Fruit fly (Drosophila melanogaster) whole organism, embryonic: ENCODE results near the gene Abl.

Experiments used
- Asciz ChIP-seq: fragments of 200-800 bp; sonication (Bioruptor generic); optimal IDR thresholded peaks from 2 replicates; lab custom pipeline; 2017; ENCODE audit warnings: missing biosample characterization, mild to moderate bottlenecking, missing genetic modification characterization, missing genetic modification reagents
- CG10979 ChIP-seq: fragments of 200-800 bp; sonication (Bioruptor generic); optimal IDR thresholded peaks from 2 replicates; lab custom pipeline; 2018; ENCODE audit warnings: missing biosample characterization, mild to moderate bottlenecking, missing genetic modification characterization, moderate library complexity
- CG11723 ChIP-seq: fragments of 200-800 bp; sonication (Bioruptor generic); optimal IDR thresholded peaks from 2 replicates; lab custom pipeline; 2017; ENCODE audit warnings: missing biosample characterization, mild to moderate bottlenecking, missing genetic modification characterization
- CG12299 ChIP-seq: fragments of 200-800 bp; sonication (Bioruptor generic); optimal IDR thresholded peaks from 2 replicates; lab custom pipeline; 2018; ENCODE audit warnings: missing biosample characterization, mild to moderate bottlenecking, missing genetic modification characterization
- CG13775 ChIP-seq: fragments of 200-800 bp; sonication (Bioruptor generic); optimal IDR thresholded peaks from 3 replicates; lab custom pipeline; 2017; ENCODE audit warnings: missing biosample characterization, mild to moderate bottlenecking, missing genetic modification characterization
- CG14667 ChIP-seq: fragments of 200-800 bp; sonication (Bioruptor generic); IDR thresholded peaks from 2 replicates; pipeline ENCODE4 v1.3.6; 2022; ENCODE audit warnings: missing biosample characterization, missing genetic modification characterization
- CG14860 ChIP-seq: fragments of 200-800 bp; sonication (Bioruptor generic); IDR thresholded peaks from 3 replicates; pipeline ENCODE4 v1.3.6; 2022; ENCODE audit warnings: missing biosample characterization, missing genetic modification characterization; ENCODE audit not compliant: partially characterized antibody
- CG15514 ChIP-seq: fragments of 200-800 bp; sonication (Bioruptor generic); optimal IDR thresholded peaks from 3 replicates; lab custom pipeline; 2017; ENCODE audit warnings: missing biosample characterization, missing genetic modification characterization, mild to moderate bottlenecking, moderate library complexity, missing genetic modification reagents
- CG2202 ChIP-seq: fragments of 200-800 bp; sonication (Bioruptor generic); optimal IDR thresholded peaks from 2 replicates; lab custom pipeline; 2018; ENCODE audit warnings: missing biosample characterization, mild to moderate bottlenecking, missing genetic modification characterization
- CG31388 ChIP-seq: fragments of 200-800 bp; sonication (Bioruptor generic); optimal IDR thresholded peaks from 2 replicates; lab custom pipeline; 2016; ENCODE audit warnings: missing biosample characterization, missing genetic modification characterization
- CG3163 ChIP-seq: fragments of 200-800 bp; sonication (Bioruptor generic); optimal IDR thresholded peaks from 3 replicates; lab custom pipeline; 2016; ENCODE audit warnings: missing biosample characterization, missing genetic modification characterization
- CG34224 ChIP-seq: fragments of 200-800 bp; sonication (Bioruptor generic); IDR thresholded peaks from 3 replicates; pipeline ENCODE4 v1.3.6; 2022; ENCODE audit warnings: missing biosample characterization, missing genetic modification characterization; ENCODE audit not compliant: partially characterized antibody
- CG42726 ChIP-seq: fragments of 200-800 bp; sonication (Bioruptor generic); IDR thresholded peaks from 2 replicates; pipeline ENCODE4 v1.3.6; 2022; ENCODE audit warnings: missing biosample characterization, missing genetic modification characterization; ENCODE audit not compliant: partially characterized antibody
- CG4282 ChIP-seq: fragments of 200-800 bp; sonication (Bioruptor generic); optimal IDR thresholded peaks from 2 replicates; lab custom pipeline; 2016; ENCODE audit warnings: missing biosample characterization, missing genetic modification characterization
- CG9609 ChIP-seq: fragments of 200-800 bp; sonication (Bioruptor generic); optimal IDR thresholded peaks from 3 replicates; lab custom pipeline; 2016; ENCODE audit warnings: missing biosample characterization, missing genetic modification characterization
- D19B ChIP-seq: fragments of 200-800 bp; sonication (Bioruptor generic); optimal IDR thresholded peaks from 2 replicates; lab custom pipeline; 2017; ENCODE audit warnings: missing biosample characterization, mild to moderate bottlenecking, missing genetic modification characterization
- Dad ChIP-seq: fragments of 200-800 bp; sonication (Bioruptor generic); optimal IDR thresholded peaks from 3 replicates; lab custom pipeline; 2016; ENCODE audit warnings: missing biosample characterization, missing genetic modification characterization
- Drgx ChIP-seq: fragments of 200-800 bp; sonication (Bioruptor generic); IDR thresholded peaks from 2 replicates; pipeline ENCODE4 v1.3.6; 2022; ENCODE audit warnings: missing biosample characterization, missing genetic modification characterization
- HLH4C ChIP-seq: fragments of 200-800 bp; sonication (Bioruptor generic); IDR thresholded peaks from 3 replicates; pipeline ENCODE4 v1.3.6; 2022; ENCODE audit warnings: missing biosample characterization, missing genetic modification characterization; ENCODE audit not compliant: partially characterized antibody
- HLH54F ChIP-seq: fragments of 200-800 bp; sonication (Bioruptor generic); optimal IDR thresholded peaks from 3 replicates; lab custom pipeline; 2016; ENCODE audit warnings: missing biosample characterization, missing genetic modification characterization
- HLHmδ ChIP-seq: fragments of 200-800 bp; sonication (Bioruptor generic); optimal IDR thresholded peaks from 2 replicates; lab custom pipeline; 2018; ENCODE audit warnings: missing biosample characterization, mild to moderate bottlenecking, missing genetic modification characterization, moderate library complexity
- Hmx ChIP-seq: fragments of 200-800 bp; sonication (Bioruptor generic); optimal IDR thresholded peaks from 2 replicates; lab custom pipeline; 2016; ENCODE audit warnings: missing biosample characterization, missing genetic modification characterization
- Meics ChIP-seq: fragments of 200-800 bp; sonication (Bioruptor generic); optimal IDR thresholded peaks from 2 replicates; lab custom pipeline; 2017; ENCODE audit warnings: missing biosample characterization, mild to moderate bottlenecking, missing genetic modification characterization
- Oaz ChIP-seq: fragments of 200-800 bp; sonication (Bioruptor generic); IDR thresholded peaks from 2 replicates; pipeline ENCODE4 v1.3.6; 2022; ENCODE audit warnings: missing biosample characterization, missing genetic modification characterization
- Oli ChIP-seq: fragments of 200-800 bp; sonication (Bioruptor generic); optimal IDR thresholded peaks from 2 replicates; lab custom pipeline; 2018; ENCODE audit warnings: missing biosample characterization, mild to moderate bottlenecking, missing genetic modification characterization, moderate library complexity
- Optix ChIP-seq: fragments of 200-800 bp; sonication (Bioruptor generic); IDR thresholded peaks from 3 replicates; pipeline ENCODE4 v1.3.6; 2022; ENCODE audit warnings: missing biosample characterization, missing genetic modification characterization
- Sox102F ChIP-seq: fragments of 200-800 bp; sonication (Bioruptor generic); optimal IDR thresholded peaks from 2 replicates; lab custom pipeline; 2018; ENCODE audit warnings: missing biosample characterization, mild to moderate bottlenecking, missing genetic modification characterization, moderate library complexity
- Xrp1 ChIP-seq: fragments of 200-800 bp; sonication (Bioruptor generic); IDR thresholded peaks from 2 replicates; pipeline ENCODE4 v1.3.6; 2022; ENCODE audit warnings: missing biosample characterization, missing genetic modification characterization
- bab2 ChIP-seq: fragments of 200-800 bp; sonication (Bioruptor generic); optimal IDR thresholded peaks from 2 replicates; lab custom pipeline; 2016; ENCODE audit warnings: missing biosample characterization, missing genetic modification characterization
- bbx ChIP-seq: fragments of 200-800 bp; sonication (Bioruptor generic); IDR thresholded peaks from 2 replicates; pipeline ENCODE4 v1.3.6; 2022; ENCODE audit warnings: missing biosample characterization, missing genetic modification characterization; ENCODE audit not compliant: partially characterized antibody
- bsh ChIP-seq, 2 experiments: fragments of 200-800 bp; sonication (Bioruptor generic); optimal IDR thresholded peaks; 2 replicates each; lab custom pipeline; 2017 to 2018; ENCODE audit warnings: mild to moderate bottlenecking in 2 of 2, missing biosample characterization in 2 of 2, missing genetic modification characterization in 2 of 2, moderate library complexity in 1 of 2
- dmrt99B ChIP-seq: fragments of 200-800 bp; sonication (Bioruptor generic); optimal IDR thresholded peaks from 2 replicates; lab custom pipeline; 2018; ENCODE audit warnings: missing biosample characterization, mild to moderate bottlenecking, missing genetic modification characterization, moderate library complexity
- dpn ChIP-seq, 2 experiments: fragments of 200-800 bp; sonication (Bioruptor generic); optimal IDR thresholded peaks; 3 replicates each; lab custom pipeline; 2016; ENCODE audit warnings: missing biosample characterization in 2 of 2, missing genetic modification characterization in 2 of 2
- eve ChIP-seq, 2 experiments: fragments of >200 bp; optimal IDR thresholded peaks; 2 replicates each; lab custom pipeline; 2017; ENCODE audit warnings: missing biosample characterization in 2 of 2, missing genetic modification characterization in 2 of 2
- fd3F ChIP-seq: fragments of 200-800 bp; sonication (Bioruptor generic); optimal IDR thresholded peaks from 2 replicates; lab custom pipeline; 2018; ENCODE audit warnings: missing biosample characterization, mild to moderate bottlenecking, missing genetic modification characterization, moderate library complexity
- gem ChIP-seq: fragments of 200-800 bp; sonication (Bioruptor generic); optimal IDR thresholded peaks from 2 replicates; lab custom pipeline; 2019; ENCODE audit warnings: missing biosample characterization, mild to moderate bottlenecking, missing genetic modification characterization, moderate library complexity
- grn ChIP-seq: fragments of 200-800 bp; sonication (Bioruptor generic); optimal IDR thresholded peaks from 3 replicates; lab custom pipeline; 2017; ENCODE audit warnings: missing biosample characterization, missing genetic modification characterization
- jigr1 ChIP-seq: fragments of 200-800 bp; sonication (Bioruptor generic); IDR thresholded peaks from 3 replicates; pipeline ENCODE4 v1.3.6; 2022; ENCODE audit warnings: missing biosample characterization, missing genetic modification characterization
- ken ChIP-seq: fragments of 200-800 bp; sonication (Bioruptor generic); IDR thresholded peaks from 3 replicates; pipeline ENCODE4 v1.3.6; 2022; ENCODE audit warnings: missing biosample characterization, missing genetic modification characterization
- mam ChIP-seq: fragments of 200-800 bp; sonication (Bioruptor generic); optimal IDR thresholded peaks from 3 replicates; lab custom pipeline; 2016; ENCODE audit warnings: missing biosample characterization, missing genetic modification characterization
- phol ChIP-seq: fragments of 200-800 bp; sonication (Bioruptor generic); optimal IDR thresholded peaks from 3 replicates; lab custom pipeline; 2018; ENCODE audit warnings: missing biosample characterization, mild to moderate bottlenecking, missing genetic modification characterization, moderate library complexity
- pita ChIP-seq: fragments of 200-800 bp; sonication (Bioruptor generic); optimal IDR thresholded peaks from 2 replicates; lab custom pipeline; 2017; ENCODE audit warnings: missing biosample characterization, mild to moderate bottlenecking, missing genetic modification characterization
- pum ChIP-seq: fragments of 200-800 bp; sonication (Bioruptor generic); optimal IDR thresholded peaks from 2 replicates; lab custom pipeline; 2016; ENCODE audit warnings: missing biosample characterization, missing genetic modification characterization
- row ChIP-seq: fragments of 200-800 bp; sonication (Bioruptor generic); IDR thresholded peaks from 3 replicates; pipeline ENCODE4 v1.3.6; 2022; ENCODE audit warnings: missing biosample characterization, missing genetic modification characterization
- sens ChIP-seq: fragments of 200-800 bp; sonication (Bioruptor generic); peaks from one replicate; lab custom pipeline; 2016; ENCODE audit warnings: missing biosample characterization, missing genetic modification characterization
- sna ChIP-seq: fragments of 200-800 bp; sonication (Bioruptor generic); IDR thresholded peaks from 2 replicates; pipeline ENCODE4 v1.3.6; 2022; ENCODE audit warnings: missing biosample characterization, missing genetic modification characterization; ENCODE audit not compliant: partially characterized antibody
- stwl ChIP-seq: fragments of 200-800 bp; sonication (Bioruptor generic); optimal IDR thresholded peaks from 3 replicates; lab custom pipeline; 2018; ENCODE audit warnings: missing biosample characterization, mild to moderate bottlenecking, missing genetic modification characterization, moderate library complexity
- wek ChIP-seq: fragments of 200-800 bp; sonication (Bioruptor generic); optimal IDR thresholded peaks from 3 replicates; lab custom pipeline; 2018; ENCODE audit warnings: missing biosample characterization, mild to moderate bottlenecking, missing genetic modification characterization, moderate library complexity
- zen ChIP-seq: fragments of 200-800 bp; sonication (Bioruptor generic); optimal IDR thresholded peaks from 3 replicates; lab custom pipeline; 2018; ENCODE audit warnings: missing biosample characterization, mild to moderate bottlenecking, missing genetic modification characterization, moderate library complexity
- zf30C ChIP-seq: fragments of 200-800 bp; sonication (Bioruptor generic); optimal IDR thresholded peaks from 3 replicates; lab custom pipeline; 2018; ENCODE audit warnings: missing biosample characterization, mild to moderate bottlenecking, missing genetic modification characterization

Abl gene

DNA sequence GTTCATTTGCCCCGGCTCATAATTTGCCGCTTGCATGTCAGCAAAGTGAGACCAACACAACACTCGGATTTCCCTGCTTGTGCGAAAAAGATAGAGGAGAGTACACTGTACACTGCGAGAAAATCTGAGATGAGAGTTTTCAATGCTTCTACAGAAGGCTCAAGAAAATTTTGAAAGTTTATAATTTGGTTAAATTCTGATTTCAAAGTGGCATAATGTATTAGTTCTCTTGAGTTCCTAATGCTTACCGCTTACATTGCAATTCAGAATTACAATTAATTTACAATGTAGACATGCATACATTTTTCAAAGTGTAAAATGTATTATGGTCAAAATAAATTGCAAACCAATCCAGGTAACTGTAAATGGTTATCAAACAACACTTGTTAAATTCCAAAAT, 4.7 kb downstream of the Abl start:
- TF ChIP-seq HLH4C: no peak
- TF ChIP-seq pita (GFP tag; lab: Kevin White, UChicago): no peak
- TF ChIP-seq D19B (GFP tag; lab: Kevin White, UChicago): no peak
- peak; percentile 27 for TF ChIP-seq zen
- peak in 1 of 2 experiments; percentile 16 for TF ChIP-seq bsh (GFP tag; optimal IDR thresholded peaks at IDR 0.05; lab: Kevin White, UChicago)
- no peak for TF ChIP-seq Dad (GFP tag; lab: Kevin White, UChicago)
- TF ChIP-seq Asciz (GFP tag; lab: Kevin White, UChicago): peak; percentile 19
- no peak for TF ChIP-seq CG14860 (GFP tag; lab: Robert Waterston, UW)
- no peak for TF ChIP-seq CG34224 (GFP tag; lab: Robert Waterston, UW)
- TF ChIP-seq gem: peak; percentile 28
- peak; percentile 5 for TF ChIP-seq Oli (tag; lab: Kevin White, UChicago)
- TF ChIP-seq stwl (tag; lab: Kevin White, UChicago): no peak
- no peak for TF ChIP-seq CG4282 (GFP tag; lab: Kevin White, UChicago)
- TF ChIP-seq Hmx (GFP tag; lab: Kevin White, UChicago): no peak
- TF ChIP-seq Sox102F (GFP tag; lab: Kevin White, UChicago): peak; percentile 22
- TF ChIP-seq CG42726 (GFP tag; lab: Robert Waterston, UW): 0 out of 2 replicates have a peak, but pooled peaks have one; percentile 27
- no peak for TF ChIP-seq Meics (GFP tag; lab: Kevin White, UChicago)
- no peak for TF ChIP-seq bbx (GFP tag; lab: Robert Waterston, UW)
- TF ChIP-seq CG12299 (tag; lab: Kevin White, UChicago): no peak
- no peak for TF ChIP-seq CG15514 (GFP tag; lab: Kevin White, UChicago)
- no peak for TF ChIP-seq eve (GFP tag; optimal IDR thresholded peaks at IDR 0.05; lab: Kevin White, UChicago)
- TF ChIP-seq row (GFP tag; lab: Robert Waterston, UW): peak; percentile 28; the same call in 2 of the 3 replicates
- TF ChIP-seq pum (GFP tag; lab: Kevin White, UChicago): peak; percentile 2
- no peak for TF ChIP-seq wek (GFP tag; lab: Kevin White, UChicago)
- no peak for TF ChIP-seq Optix (GFP tag; lab: Robert Waterston, UW)
- no peak for TF ChIP-seq zf30C (GFP tag; lab: Kevin White, UChicago)
- no peak for TF ChIP-seq HLH54F
- TF ChIP-seq sna: no peak
- peak; percentile 49; the same call in 1 of the 2 replicates for TF ChIP-seq Xrp1 (GFP tag; lab: Robert Waterston, UW)
- no peak for TF ChIP-seq CG14667
- peak; percentile 8 for TF ChIP-seq dmrt99B (tag; lab: Kevin White, UChicago)
- TF ChIP-seq sens (GFP tag; lab: Kevin White, UChicago): peak; percentile 86
- no peak for TF ChIP-seq CG31388 (GFP tag; lab: Kevin White, UChicago)
- TF ChIP-seq bab2 (GFP tag; lab: Kevin White, UChicago): no peak
- peak in 1 of 2 experiments; percentile 2 for TF ChIP-seq dpn (GFP tag; optimal IDR thresholded peaks at IDR 0.05; lab: Kevin White, UChicago)
- peak; percentile 51 for TF ChIP-seq CG10979 (tag; lab: Kevin White, UChicago)
- no peak for TF ChIP-seq Oaz (GFP tag; lab: Robert Waterston, UW)
- no peak for TF ChIP-seq CG3163 (GFP tag; lab: Kevin White, UChicago)
- TF ChIP-seq fd3F (GFP tag; lab: Kevin White, UChicago): no peak
- TF ChIP-seq CG11723 (GFP tag; lab: Kevin White, UChicago): no peak
- no peak for TF ChIP-seq CG2202 (tag; lab: Kevin White, UChicago)
- TF ChIP-seq phol (tag; lab: Kevin White, UChicago): peak; percentile 51
- no peak for TF ChIP-seq jigr1
- no peak for TF ChIP-seq grn (GFP tag; lab: Kevin White, UChicago)
- TF ChIP-seq ken (GFP tag; lab: Robert Waterston, UW): no peak
- TF ChIP-seq CG9609 (GFP tag; lab: Kevin White, UChicago): no peak
- TF ChIP-seq Drgx: peak; percentile 54; the same call in 1 of the 2 replicates
- no peak for TF ChIP-seq CG13775 (GFP tag; lab: Kevin White, UChicago)
- TF ChIP-seq mam (GFP tag; lab: Kevin White, UChicago): no peak
- no peak for TF ChIP-seq HLHmδ (GFP tag; lab: Kevin White, UChicago)
